Fruit fly (Drosophila melanogaster) whole organism, embryonic: ENCODE data around the gene CG12096.

ENCODE experiments used
- Adf1 ChIP-seq: fragments of 200-800 bp; sonication (Bioruptor generic); IDR thresholded peaks from 2 replicates; pipeline ENCODE4 v1.3.6; 2022; ENCODE audit warnings: missing biosample characterization, missing genetic modification characterization
- Bgb ChIP-seq: fragments of 200-800 bp; sonication (Bioruptor generic); IDR thresholded peaks from 2 replicates; pipeline ENCODE4 v1.3.6; 2022; ENCODE audit warnings: missing biosample characterization, missing genetic modification characterization; ENCODE audit not compliant: partially characterized antibody
- CG10366 ChIP-seq: fragments of 200-800 bp; sonication (Bioruptor generic); IDR thresholded peaks from 2 replicates; pipeline ENCODE4 v1.3.6; 2022; ENCODE audit warnings: missing biosample characterization, missing genetic modification characterization
- CG10543 ChIP-seq: fragments of 200-800 bp; sonication (Bioruptor generic); optimal IDR thresholded peaks from 3 replicates; lab custom pipeline; 2017; ENCODE audit warnings: missing biosample characterization, mild to moderate bottlenecking, missing genetic modification characterization, moderate library complexity
- CG10654 ChIP-seq: fragments of 200-800 bp; sonication (Bioruptor generic); optimal IDR thresholded peaks from 2 replicates; lab custom pipeline; 2016; ENCODE audit warnings: missing biosample characterization, missing genetic modification characterization
- CG10979 ChIP-seq: fragments of 200-800 bp; sonication (Bioruptor generic); optimal IDR thresholded peaks from 2 replicates; lab custom pipeline; 2018; ENCODE audit warnings: missing biosample characterization, mild to moderate bottlenecking, missing genetic modification characterization, moderate library complexity
- CG11456 ChIP-seq: fragments of 200-800 bp; sonication (Bioruptor generic); IDR thresholded peaks from 3 replicates; pipeline ENCODE4 v1.3.6; 2022; ENCODE audit warnings: missing biosample characterization, missing genetic modification characterization
- CG11723 ChIP-seq: fragments of 200-800 bp; sonication (Bioruptor generic); optimal IDR thresholded peaks from 2 replicates; lab custom pipeline; 2017; ENCODE audit warnings: missing biosample characterization, mild to moderate bottlenecking, missing genetic modification characterization
- CG12391 ChIP-seq: fragments of 200-800 bp; sonication (Bioruptor generic); optimal IDR thresholded peaks from 3 replicates; lab custom pipeline; 2018; ENCODE audit warnings: missing biosample characterization, mild to moderate bottlenecking, missing genetic modification characterization, moderate library complexity
- CG15479 ChIP-seq: fragments of 200-800 bp; sonication (Bioruptor generic); optimal IDR thresholded peaks from 3 replicates; lab custom pipeline; 2019; ENCODE audit warnings: missing biosample characterization, mild to moderate bottlenecking, missing genetic modification characterization, moderate library complexity
- CG18262 ChIP-seq: fragments of 200-800 bp; optimal IDR thresholded peaks from 3 replicates; lab custom pipeline; 2019; ENCODE audit warnings: missing biosample characterization, mild to moderate bottlenecking, missing genetic modification characterization, moderate library complexity
- CG18619 ChIP-seq: fragments of 200-800 bp; sonication (Bioruptor generic); optimal IDR thresholded peaks from 3 replicates; lab custom pipeline; 2017; ENCODE audit warnings: missing biosample characterization, mild to moderate bottlenecking, missing genetic modification characterization
- CG18764 ChIP-seq: fragments of 200-800 bp; sonication (Bioruptor generic); optimal IDR thresholded peaks from 3 replicates; lab custom pipeline; 2016; ENCODE audit warnings: missing biosample characterization, missing genetic modification characterization
- CG30020 ChIP-seq: fragments of 200-800 bp; optimal IDR thresholded peaks from 2 replicates; lab custom pipeline; 2019; ENCODE audit warnings: missing biosample characterization, mild to moderate bottlenecking, missing genetic modification characterization, moderate library complexity
- CG32772 ChIP-seq: fragments of 200-800 bp; sonication (Bioruptor generic); IDR thresholded peaks from 2 replicates; pipeline ENCODE4 v1.3.6; 2022; ENCODE audit warnings: missing biosample characterization, missing genetic modification characterization
- CG33213 ChIP-seq: fragments of 200-800 bp; sonication (Bioruptor generic); optimal IDR thresholded peaks from 3 replicates; lab custom pipeline; 2016; ENCODE audit warnings: missing biosample characterization, missing genetic modification characterization
- CG33557 ChIP-seq: fragments of 200-800 bp; sonication (Bioruptor generic); optimal IDR thresholded peaks from 2 replicates; lab custom pipeline; 2019; ENCODE audit warnings: missing biosample characterization, mild to moderate bottlenecking, missing genetic modification characterization, moderate library complexity
- CG3726 ChIP-seq: fragments of 200-800 bp; sonication (Bioruptor generic); IDR thresholded peaks from 3 replicates; pipeline ENCODE4, ENCODE4 v1.3.6; 2022; ENCODE audit warnings: missing biosample characterization, missing genetic modification characterization
- CG3995 ChIP-seq: fragments of 200-800 bp; sonication (Bioruptor generic); optimal IDR thresholded peaks from 3 replicates; lab custom pipeline; 2016; ENCODE audit warnings: missing biosample characterization, missing genetic modification characterization
- CG4328 ChIP-seq: fragments of 200-800 bp; sonication (Bioruptor generic); optimal IDR thresholded peaks from 3 replicates; lab custom pipeline; 2017; ENCODE audit warnings: missing biosample characterization, missing genetic modification reagents, missing genetic modification characterization
- CG43689 ChIP-seq: fragments of 200-800 bp; sonication (Bioruptor generic); IDR thresholded peaks from 2 replicates; pipeline ENCODE4 v1.3.6; 2022; ENCODE audit warnings: missing biosample characterization, missing genetic modification characterization
- CG8478 ChIP-seq: fragments of >200 bp; optimal IDR thresholded peaks from 2 replicates; lab custom pipeline; 2018
- CG9437 ChIP-seq: fragments of 200-800 bp; sonication (Bioruptor generic); optimal IDR thresholded peaks from 2 replicates; lab custom pipeline; 2018; ENCODE audit warnings: missing biosample characterization, mild to moderate bottlenecking, missing genetic modification characterization
- CTCF ChIP-seq: fragments of 200-800 bp; sonication (Bioruptor generic); optimal IDR thresholded peaks from 2 replicates; lab custom pipeline; 2017; ENCODE audit warnings: missing biosample characterization, mild to moderate bottlenecking, missing genetic modification characterization, moderate library complexity
- Deaf1 ChIP-seq: fragments of 200-800 bp; optimal IDR thresholded peaks from 3 replicates; lab custom pipeline; 2019; ENCODE audit warnings: missing biosample characterization, mild to moderate bottlenecking, missing genetic modification characterization, moderate library complexity
- ERR ChIP-seq: fragments of 200-800 bp; sonication (Bioruptor generic); optimal IDR thresholded peaks from 2 replicates; lab custom pipeline; 2016; ENCODE audit warnings: missing biosample characterization, missing genetic modification characterization
- HmgZ ChIP-seq: fragments of 200-800 bp; sonication (Bioruptor generic); optimal IDR thresholded peaks from 2 replicates; lab custom pipeline; 2018; ENCODE audit warnings: missing biosample characterization, mild to moderate bottlenecking, missing genetic modification characterization
- Hsf ChIP-seq: fragments of 200-800 bp; sonication (Bioruptor generic); optimal IDR thresholded peaks from 3 replicates; lab custom pipeline; 2016; ENCODE audit warnings: missing biosample characterization, missing genetic modification characterization
- Lpt ChIP-seq: fragments of >200 bp; optimal IDR thresholded peaks from 2 replicates; lab custom pipeline; 2018; ENCODE audit warnings: missing biosample characterization, missing genetic modification characterization
- Nf-YB ChIP-seq: fragments of 200-800 bp; sonication (Bioruptor generic); optimal IDR thresholded peaks from 3 replicates; lab custom pipeline; 2019; ENCODE audit warnings: missing biosample characterization, mild to moderate bottlenecking, missing genetic modification characterization, moderate library complexity
- Pdp1 ChIP-seq, 2 experiments: fragments of 200-800 bp; sonication (Bioruptor generic); optimal IDR thresholded peaks; 3 replicates each; lab custom pipeline; 2016; ENCODE audit warnings: missing biosample characterization in 2 of 2, missing genetic modification characterization in 2 of 2, mild to moderate bottlenecking in 1 of 2, moderate library complexity in 1 of 2
- Ptx1 ChIP-seq: fragments of 200-800 bp; sonication (Bioruptor generic); IDR thresholded peaks from 2 replicates; pipeline ENCODE4 v1.3.6; 2022; ENCODE audit warnings: missing biosample characterization, missing genetic modification characterization
- Sox100B ChIP-seq: fragments of 200-800 bp; sonication (Bioruptor generic); optimal IDR thresholded peaks from 3 replicates; lab custom pipeline; 2018; ENCODE audit warnings: missing biosample characterization, mild to moderate bottlenecking, missing genetic modification characterization
- Usf ChIP-seq: fragments of 200-800 bp; sonication (Bioruptor generic); optimal IDR thresholded peaks from 2 replicates; lab custom pipeline; 2017; ENCODE audit warnings: missing genotype, missing biosample characterization, missing genetic modification characterization
- ab ChIP-seq: fragments of 200-800 bp; sonication (Bioruptor generic); optimal IDR thresholded peaks from 2 replicates; lab custom pipeline; 2016; ENCODE audit warnings: missing biosample characterization, missing genetic modification characterization
- al ChIP-seq: fragments of 200-800 bp; sonication (Bioruptor generic); IDR thresholded peaks from 2 replicates; pipeline ENCODE4 v1.3.6; 2022; ENCODE audit warnings: missing biosample characterization, missing genetic modification characterization
- ash1 ChIP-seq: fragments of 200-800 bp; sonication (Bioruptor generic); optimal IDR thresholded peaks from 2 replicates; lab custom pipeline; 2018; ENCODE audit warnings: missing biosample characterization, mild to moderate bottlenecking, missing genetic modification characterization
- az2 ChIP-seq: fragments of 200-800 bp; sonication (Bioruptor generic); optimal IDR thresholded peaks from 3 replicates; lab custom pipeline; 2016; ENCODE audit warnings: missing biosample characterization, missing genetic modification characterization
- dmrt11E ChIP-seq: fragments of 200-800 bp; sonication (Bioruptor generic); optimal IDR thresholded peaks from 3 replicates; lab custom pipeline; 2018; ENCODE audit warnings: missing biosample characterization, mild to moderate bottlenecking, missing genetic modification characterization, moderate library complexity
- fru ChIP-seq: fragments of >200 bp; optimal IDR thresholded peaks from 2 replicates; lab custom pipeline; 2017
- jumu ChIP-seq: fragments of 200-800 bp; sonication (Bioruptor generic); optimal IDR thresholded peaks from 3 replicates; lab custom pipeline; 2016; ENCODE audit warnings: missing biosample characterization, missing genetic modification characterization
- lab ChIP-seq: fragments of 200-800 bp; sonication (Bioruptor generic); optimal IDR thresholded peaks from 3 replicates; lab custom pipeline; 2017; ENCODE audit warnings: missing biosample characterization, missing genetic modification characterization, mild to moderate bottlenecking, moderate library complexity, missing genetic modification reagents
- lola ChIP-seq, 3 experiments: fragments of >200 bp in 2 of 3; fragments of 200-800 bp in 1 of 3; sonication (Bioruptor generic) in 1 of 3; optimal IDR thresholded peaks; 2 replicates each; lab custom pipeline; 2017 to 2019; ENCODE audit warnings: missing biosample characterization in 3 of 3, missing genetic modification characterization in 3 of 3, mild to moderate bottlenecking in 1 of 3, moderate library complexity in 1 of 3
- pfk ChIP-seq: fragments of 200-800 bp; sonication (Bioruptor generic); optimal IDR thresholded peaks from 2 replicates; lab custom pipeline; 2018; ENCODE audit warnings: missing biosample characterization, mild to moderate bottlenecking, missing genetic modification characterization, moderate library complexity
- sc ChIP-seq, 3 experiments: fragments of >200 bp in 2 of 3; fragments of 200-800 bp in 1 of 3; sonication (Bioruptor generic) in 1 of 3; optimal IDR thresholded peaks; 2 replicates in 2 of 3; 3 replicates in 1 of 3; lab custom pipeline; 2017; ENCODE audit warnings: mild to moderate bottlenecking in 1 of 3, missing biosample characterization in 1 of 3, missing genetic modification characterization in 1 of 3, missing genetic modification reagents in 1 of 3
- slou ChIP-seq: fragments of 200-800 bp; sonication (Bioruptor generic); optimal IDR thresholded peaks from 3 replicates; lab custom pipeline; 2016; ENCODE audit warnings: missing biosample characterization, missing genetic modification characterization
- trem ChIP-seq: fragments of 200-800 bp; optimal IDR thresholded peaks from 3 replicates; lab custom pipeline; 2019; ENCODE audit warnings: missing biosample characterization, mild to moderate bottlenecking, missing genetic modification characterization, moderate library complexity
- tup ChIP-seq: fragments of 200-800 bp; sonication (Bioruptor generic); optimal IDR thresholded peaks from 2 replicates; lab custom pipeline; 2016; ENCODE audit warnings: missing biosample characterization, mild to moderate bottlenecking, missing genetic modification characterization, moderate library complexity
- usp ChIP-seq: fragments of >200 bp; optimal IDR thresholded peaks from 2 replicates; lab custom pipeline; 2017; ENCODE audit warnings: missing biosample characterization, missing genetic modification characterization
- vnd ChIP-seq: fragments of 200-800 bp; sonication (Bioruptor generic); IDR thresholded peaks from 3 replicates; pipeline ENCODE4 v1.3.6; 2022; ENCODE audit warnings: missing biosample characterization, missing genetic modification characterization; ENCODE audit not compliant: partially characterized antibody

Gene CG12096

DNA sequence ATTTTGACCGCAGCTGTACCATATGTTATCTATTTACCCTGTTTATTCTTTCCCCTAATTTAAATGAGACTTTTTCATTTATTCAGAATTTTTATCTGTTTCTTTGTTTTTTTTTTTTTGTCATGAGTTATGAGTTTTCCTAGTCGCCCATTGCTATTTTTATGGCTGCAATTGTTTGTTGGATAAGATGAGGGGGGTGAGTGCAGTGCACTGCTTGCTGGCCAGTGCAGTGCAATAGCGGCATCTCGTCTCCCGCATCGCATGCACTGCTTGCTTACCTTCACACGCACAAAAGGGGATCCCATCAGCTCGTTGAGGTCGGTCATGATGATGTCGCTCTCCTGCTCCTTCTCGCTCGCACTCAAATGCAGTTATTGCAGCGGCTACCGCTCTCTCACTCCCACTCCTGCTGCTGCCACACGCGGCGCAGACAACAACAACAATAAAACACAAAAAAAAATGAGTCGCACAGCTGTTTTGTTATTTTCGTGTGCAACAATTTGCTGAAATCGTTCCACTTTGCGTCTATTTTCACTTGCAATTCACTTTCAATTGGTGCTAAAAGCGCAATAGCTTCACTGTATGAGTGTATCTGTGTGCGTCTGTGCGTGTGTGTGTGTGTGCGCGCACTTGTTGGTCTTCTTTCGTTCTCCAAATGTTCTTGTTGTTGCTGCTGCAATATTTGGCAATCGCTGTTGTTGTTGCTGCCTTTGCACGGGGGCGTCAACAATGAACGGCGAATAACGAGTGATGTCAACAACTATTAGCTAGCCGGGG is 31.2 kb upstream of the CG12096 start (continued):
- TF ChIP-seq CG11723 (GFP tag; lab: Kevin White, UChicago) (no peak), al (GFP tag; lab: Robert Waterston, UW) (no peak), CG3995 (no peak), jumu (peak; percentile 40), lab (GFP tag; lab: Kevin White, UChicago) (no peak), slou (no peak), Lpt (no peak), Nf-YB (GFP tag; lab: Kevin White, UChicago) (no peak), CG18764 (GFP tag; lab: Kevin White, UChicago) (no peak), Bgb (GFP tag; lab: Robert Waterston, UW) (no peak), az2 (GFP tag; lab: Kevin White, UChicago) (peak; percentile 68), Usf (no peak), Ptx1 (GFP tag; lab: Robert Waterston, UW) (0 out of 2 replicates have a peak, but pooled peaks have one; percentile 12), CG12391 (tag; lab: Kevin White, UChicago) (peak; percentile 39), CG4328 (GFP tag; lab: Kevin White, UChicago) (no peak), Deaf1 (no peak), CG18619 (GFP tag; lab: Kevin White, UChicago) (no peak), ab (GFP tag; lab: Kevin White, UChicago) (no peak), Sox100B (GFP tag; lab: Kevin White, UChicago) (peak; percentile 33), CG10979 (tag; lab: Kevin White, UChicago) (peak; percentile 49), tup (GFP tag; lab: Kevin White, UChicago) (no peak), CG11456 (GFP tag; lab: Robert Waterston, UW) (no peak), dmrt11E (tag; lab: Kevin White, UChicago) (peak; percentile 21), CG32772 (0 out of 2 replicates have a peak, but pooled peaks have one; percentile 20), sc (optimal IDR thresholded peaks at IDR 0.05; lab: Kevin White, UChicago) (no peak), sc (GFP tag; optimal IDR thresholded peaks at IDR 0.05; lab: Kevin White, UChicago) (no peak), trem (tag; lab: Kevin White, UChicago) (no peak), CG10366 (GFP tag; lab: Robert Waterston, UW) (no peak), ash1 (no peak), vnd (GFP tag; lab: Robert Waterston, UW) (no peak), CG33213 (GFP tag; lab: Kevin White, UChicago) (no peak), CG43689 (no peak), lola (GFP tag; optimal IDR thresholded peaks at IDR 0.05; lab: Kevin White, UChicago) (no peak), CTCF (GFP tag; lab: Kevin White, UChicago) (no peak), CG10654 (GFP tag; lab: Kevin White, UChicago) (peak; percentile 3), HmgZ (tag; lab: Kevin White, UChicago) (no peak), usp (GFP tag; lab: Kevin White, UChicago) (no peak), Pdp1 (GFP tag; optimal IDR thresholded peaks at IDR 0.05; lab: Kevin White, UChicago) (peak in 1 of 2 experiments; percentile 54), CG9437 (GFP tag; lab: Kevin White, UChicago) (no peak), CG30020 (tag; lab: Kevin White, UChicago) (no peak), CG3726 (no peak), Adf1 (GFP tag; lab: Robert Waterston, UW) (no peak), CG8478 (lab: Kevin White, UChicago) (peak; percentile 88), CG33557 (GFP tag; lab: Kevin White, UChicago) (no peak), pfk (GFP tag; lab: Kevin White, UChicago) (no peak), fru (no peak), CG10543 (no peak), Hsf (peak; percentile 34), ERR (GFP tag; lab: Kevin White, UChicago) (no peak), CG18262 (tag; lab: Kevin White, UChicago) (peak; percentile 7), CG15479 (GFP tag; lab: Kevin White, UChicago) (no peak)
